Fruit fly (Drosophila melanogaster): Measurements from ENCODE around the gene ATP6AP2.

Gene ATP6AP2

DNA sequence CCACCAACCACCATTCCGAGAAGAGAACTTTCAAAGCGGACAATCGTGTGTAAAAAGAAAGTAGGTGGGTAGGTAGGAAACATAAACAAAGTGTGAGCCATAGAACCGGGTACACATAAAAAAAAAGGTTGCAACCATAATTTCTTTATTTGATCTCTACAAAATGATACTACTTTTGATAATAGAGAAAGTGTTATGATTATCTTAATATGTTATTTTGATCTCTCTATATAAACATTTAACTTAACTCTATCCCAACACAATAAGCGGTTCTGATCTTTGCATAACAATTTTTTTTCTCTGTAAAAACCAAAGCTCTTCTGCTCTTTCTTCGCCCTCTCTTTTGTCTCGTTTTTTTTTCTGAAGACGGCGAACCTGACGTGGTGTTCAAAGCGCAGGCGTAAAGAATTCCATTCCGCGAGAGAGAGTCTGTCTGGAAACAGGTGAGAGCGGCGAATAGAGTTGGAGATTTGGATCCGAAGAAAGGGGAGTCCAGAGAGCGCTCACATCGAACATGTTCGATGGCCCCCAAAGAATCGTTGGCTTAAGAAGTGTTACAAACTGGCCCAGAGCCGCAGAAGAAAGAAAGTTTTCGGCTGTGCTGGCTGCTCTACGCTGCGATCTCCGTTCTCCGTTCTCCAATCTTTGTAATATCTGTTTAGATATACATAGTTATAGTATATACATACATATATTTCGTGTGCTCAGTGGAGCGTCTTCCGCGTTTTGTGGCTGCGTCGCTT, 13.4 kb upstream of the ATP6AP2 start (continued):
- no peak for TF ChIP-seq amos (GFP tag; IDR thresholded peaks at IDR 0.05; ENCODE audit: partially characterized antibody)
- TF ChIP-seq hbn (GFP tag; IDR thresholded peaks at IDR 0.05; ENCODE audit: partially characterized antibody): no peak
- TF ChIP-seq nerfin-1 (tag; optimal IDR thresholded peaks at IDR 0.05): peak; percentile 80
- no peak for TF ChIP-seq Dp (GFP tag; optimal IDR thresholded peaks at IDR 0.05)
- peak; percentile 69 for TF ChIP-seq sisA (GFP tag; IDR thresholded peaks at IDR 0.05)
- peak; percentile 62 for TF ChIP-seq CG7556 (GFP tag; optimal IDR thresholded peaks at IDR 0.05)
- TF ChIP-seq tap (tag; optimal IDR thresholded peaks at IDR 0.05): peak; percentile 59
- no peak for TF ChIP-seq NK7.1 (GFP tag; optimal IDR thresholded peaks at IDR 0.05)
- no peak for TF ChIP-seq CG34224 (GFP tag; IDR thresholded peaks at IDR 0.05; ENCODE audit: partially characterized antibody)
- TF ChIP-seq corto (GFP tag; optimal IDR thresholded peaks at IDR 0.05): peak; percentile 39
- TF ChIP-seq az2 (GFP tag; optimal IDR thresholded peaks at IDR 0.05): peak; percentile 67
- TF ChIP-seq Nf-YA (GFP tag; IDR thresholded peaks at IDR 0.05): no peak
- no peak for TF ChIP-seq CG6175 (GFP tag; IDR thresholded peaks at IDR 0.05)
- TF ChIP-seq lola (GFP tag; optimal IDR thresholded peaks at IDR 0.05): peak in 1 of 3 experiments; percentile 81
- TF ChIP-seq caup (GFP tag; optimal IDR thresholded peaks at IDR 0.05; ENCODE audit: severe bottlenecking): no peak
- no peak for TF ChIP-seq CG32532 (GFP tag; IDR thresholded peaks at IDR 0.05)
- peak; percentile 31 for TF ChIP-seq CG2120 (GFP tag; optimal IDR thresholded peaks at IDR 0.05)
- TF ChIP-seq CG30020 (tag; optimal IDR thresholded peaks at IDR 0.05): peak; percentile 17
- TF ChIP-seq CG13775 (GFP tag; optimal IDR thresholded peaks at IDR 0.05): peak; percentile 42
- no peak for TF ChIP-seq zfh2 (GFP tag; optimal IDR thresholded peaks at IDR 0.05)
- TF ChIP-seq peb (GFP tag; IDR thresholded peaks at IDR 0.05): peak; percentile 55
- peak; percentile 13 for TF ChIP-seq CG15696 (tag; optimal IDR thresholded peaks at IDR 0.05)
- no peak for TF ChIP-seq CG13624 (GFP tag; optimal IDR thresholded peaks at IDR 0.05)
- peak; percentile 63 for TF ChIP-seq Drgx (GFP tag; IDR thresholded peaks at IDR 0.05)
- TF ChIP-seq Deaf1 (tag; optimal IDR thresholded peaks at IDR 0.05): no peak
- TF ChIP-seq CG8388 (GFP tag; optimal IDR thresholded peaks at IDR 0.05): peak; percentile 84
- TF ChIP-seq Dek (tag; optimal IDR thresholded peaks at IDR 0.05): peak; percentile 1
- TF ChIP-seq Hr3 (GFP tag; optimal IDR thresholded peaks at IDR 0.05): peak; percentile 55
- TF ChIP-seq CG13424 (tag; optimal IDR thresholded peaks at IDR 0.05): peak; percentile 77
- TF ChIP-seq dati (GFP tag; IDR thresholded peaks at IDR 0.05): no peak
- peak; percentile 44 for TF ChIP-seq CG1233 (GFP tag; optimal IDR thresholded peaks at IDR 0.05)
- peak; percentile 45 for TF ChIP-seq psq (GFP tag; optimal IDR thresholded peaks at IDR 0.05)
- TF ChIP-seq CG34376 (GFP tag; optimal IDR thresholded peaks at IDR 0.05): no peak
- TF ChIP-seq crp (GFP tag; optimal IDR thresholded peaks at IDR 0.05): no peak
- TF ChIP-seq CG3995 (GFP tag; optimal IDR thresholded peaks at IDR 0.05): no peak
- peak; percentile 52; the same call in 1 of the 2 replicates for TF ChIP-seq esg (GFP tag; conservative IDR thresholded peaks at IDR 0.05)
- peak; percentile 60 for TF ChIP-seq Hsf (GFP tag; optimal IDR thresholded peaks at IDR 0.05)
- TF ChIP-seq mam (GFP tag; optimal IDR thresholded peaks at IDR 0.05): peak; percentile 14
- TF ChIP-seq BEAF-32 (GFP tag; optimal IDR thresholded peaks at IDR 0.05): no peak
- TF ChIP-seq pum (GFP tag; optimal IDR thresholded peaks at IDR 0.05): peak; percentile 30
- TF ChIP-seq sima (GFP tag; optimal IDR thresholded peaks at IDR 0.05): no peak
- TF ChIP-seq run (tag; optimal IDR thresholded peaks at IDR 0.05): no peak
- TF ChIP-seq CG10979 (tag; optimal IDR thresholded peaks at IDR 0.05): peak; percentile 91
- TF ChIP-seq CG2889 (GFP tag; IDR thresholded peaks at IDR 0.05): no peak
- peak; percentile 65 for TF ChIP-seq CG4820 (GFP tag; optimal IDR thresholded peaks at IDR 0.05)
- peak; percentile 50 to 67 for TF ChIP-seq chif (GFP tag; optimal IDR thresholded peaks at IDR 0.05)
- TF ChIP-seq repo (GFP tag; optimal IDR thresholded peaks at IDR 0.05): no peak
- TF ChIP-seq zen2 (GFP tag; IDR thresholded peaks at IDR 0.05; ENCODE audit: partially characterized antibody): no peak
- TF ChIP-seq ftz-f1 (GFP tag; optimal IDR thresholded peaks at IDR 0.05): no peak
